Worm (Caenorhabditis elegans): ENCODE measurements around the gene fbxa-12.

Gene fbxa-12

DNA sequence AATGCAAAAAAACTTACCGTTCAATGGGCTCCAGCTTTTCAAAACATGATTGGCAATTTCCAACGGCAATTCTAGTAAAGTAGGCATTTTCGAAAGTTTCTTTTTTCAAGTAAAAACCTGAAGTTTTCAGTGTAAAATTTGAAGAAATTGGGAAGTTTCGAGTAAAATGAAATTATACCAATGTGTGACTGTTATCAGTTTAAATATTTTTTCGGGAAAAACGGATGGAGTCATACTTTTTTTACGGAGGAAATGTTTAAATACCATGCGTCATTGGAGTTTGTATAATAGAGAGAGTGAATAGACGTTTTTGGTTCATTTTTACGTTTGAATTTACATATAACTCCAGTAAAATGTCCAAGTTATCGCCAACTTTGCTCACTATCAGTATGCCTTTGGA is at the start of gene fbxa-12:
fbxa-12 (plus strand) TSS at position 301 of the 400 bp plus-strand sequence.
- TF ChIP-seq egl-18 (GFP tag; IDR thresholded peaks at IDR 0.05) (no peak), dox-1 (GFP tag; IDR thresholded peaks at IDR 0.05) (no peak), gei-17 (GFP tag; optimal IDR thresholded peaks at IDR 0.05) (no peak)

DNA sequence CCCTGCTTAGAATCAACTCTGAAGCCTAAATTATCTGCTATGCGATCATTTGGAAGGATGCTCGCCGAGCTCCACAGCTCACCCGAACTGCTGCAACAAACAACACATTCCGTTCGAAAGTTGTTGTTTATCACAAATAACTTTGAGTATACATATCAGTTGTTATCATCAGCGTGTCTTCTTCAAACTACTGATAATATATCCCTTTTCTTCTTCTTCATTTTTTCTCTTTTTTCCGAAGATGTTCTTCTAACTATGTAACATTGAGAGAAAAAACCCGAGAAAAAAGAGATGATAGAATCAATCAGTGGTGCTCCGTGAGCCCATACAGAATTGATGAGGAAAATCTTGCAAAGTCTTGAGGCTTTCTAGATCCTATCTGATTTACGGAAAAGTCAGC is 49.0 kb upstream of the fbxa-12 start:
- TF ChIP-seq cebp-2 (GFP tag; IDR thresholded peaks at IDR 0.05) (no peak), egl-44 (GFP tag; IDR thresholded peaks at IDR 0.05) (no peak), ceh-79 (tag; optimal IDR thresholded peaks at IDR 0.05) (no peak), tbp1 (GFP tag; optimal IDR thresholded peaks at IDR 0.05) (no peak), B0035.1 (tag; optimal IDR thresholded peaks at IDR 0.05) (no peak), ztf-26 (tag; optimal IDR thresholded peaks at IDR 0.05) (no peak), Y95B8A.8 (GFP tag; IDR thresholded peaks at IDR 0.05) (no peak), snpc-3.4 (tag; optimal IDR thresholded peaks at IDR 0.05) (no peak), ztf-6 (GFP tag; IDR thresholded peaks at IDR 0.05) (no peak), rcor-1 (GFP tag; IDR thresholded peaks at IDR 0.05) (no peak), hmg-20 (GFP tag; IDR thresholded peaks at IDR 0.05) (no peak), ztf-18 (tag; optimal IDR thresholded peaks at IDR 0.05) (no peak), ztf-22 (GFP tag; optimal IDR thresholded peaks at IDR 0.05) (no peak), lin-40 (tag; optimal IDR thresholded peaks at IDR 0.05) (no peak)

ce11 chrIII:2171892-2172591 is 47.5 kb upstream of the fbxa-12 start:
- TF ChIP-seq unc-62 (GFP tag; optimal IDR thresholded peaks at IDR 0.05) (no peak), dpff-1 (tag; optimal IDR thresholded peaks at IDR 0.05) (no peak), hmg-20 (GFP tag; IDR thresholded peaks at IDR 0.05) (no peak), pbrm-1 (GFP tag; IDR thresholded peaks at IDR 0.05) (peak; percentile 58; the same call in 1 of the 2 replicates), egl-44 (GFP tag; IDR thresholded peaks at IDR 0.05) (peak; percentile 59; the same call in 1 of the 2 replicates), mxl-1 (tag; optimal IDR thresholded peaks at IDR 0.05) (no peak), bed-1 (GFP tag; IDR thresholded peaks at IDR 0.05) (no peak), madf-8 (GFP tag; conservative IDR thresholded peaks at IDR 0.05) (peak; percentile 80), F37B4.10 (GFP tag; IDR thresholded peaks at IDR 0.05) (no peak), lin-35 (GFP tag; optimal IDR thresholded peaks at IDR 0.05) (no peak), repo-1 (tag; optimal IDR thresholded peaks at IDR 0.05) (no peak), zim-3 (tag; optimal IDR thresholded peaks at IDR 0.05) (no peak), ztf-3 (GFP tag; optimal IDR thresholded peaks at IDR 0.05) (peak; percentile 85), attf-6 (GFP tag; IDR thresholded peaks at IDR 0.05) (no peak), fkh-3 (tag; optimal IDR thresholded peaks at IDR 0.05) (no peak), rec-8 (tag; optimal IDR thresholded peaks at IDR 0.05) (no peak), nfyb-1 (GFP tag; IDR thresholded peaks at IDR 0.05) (peak; percentile 60; the same call in 1 of the 2 replicates), hmg-1.2 (GFP tag; IDR thresholded peaks at IDR 0.05) (peak; percentile 86), cebp-1 (GFP tag; IDR thresholded peaks at IDR 0.05) (no peak), cebp-1 (tag; optimal IDR thresholded peaks at IDR 0.05) (peak; percentile 85), ztf-28 (GFP tag; IDR thresholded peaks at IDR 0.05) (no peak), ztf-26 (tag; optimal IDR thresholded peaks at IDR 0.05) (peak; percentile 19), D2030.7 (GFP tag; IDR thresholded peaks at IDR 0.05) (peak; percentile 84), hlh-12 (tag; optimal IDR thresholded peaks at IDR 0.05) (no peak), aptf-3 (GFP tag; IDR thresholded peaks at IDR 0.05) (no peak), F52B5.7 (tag; optimal IDR thresholded peaks at IDR 0.05) (no peak), ama-1 (optimal IDR thresholded peaks at IDR 0.05) (peak; percentile 95), ama-1 (GFP tag; optimal IDR thresholded peaks at IDR 0.05) (no peak), xnd-1 (tag; optimal IDR thresholded peaks at IDR 0.05) (peak; percentile 52), T26A5.8 (tag; optimal IDR thresholded peaks at IDR 0.05) (no peak), nhr-179 (tag; optimal IDR thresholded peaks at IDR 0.05) (no peak), F10E7.11 (tag; optimal IDR thresholded peaks at IDR 0.05) (no peak), F22D6.2 (tag; optimal IDR thresholded peaks at IDR 0.05) (peak; percentile 18)
